Fruit fly (Drosophila melanogaster) whole organism, embryonic: ENCODE results near the gene Ndfip.

Source experiments
- ATbp ChIP-seq: fragments of 200-800 bp; sonication (Bioruptor generic); optimal IDR thresholded peaks from 2 replicates; lab custom pipeline; 2017; ENCODE audit warnings: missing biosample characterization, mild to moderate bottlenecking, missing genetic modification characterization, missing genetic modification reagents
- Adf1 ChIP-seq: fragments of 200-800 bp; sonication (Bioruptor generic); IDR thresholded peaks from 2 replicates; pipeline ENCODE4 v1.3.6; 2022; ENCODE audit warnings: missing biosample characterization, missing genetic modification characterization
- Antp ChIP-seq: fragments of 200-800 bp; sonication (Bioruptor generic); optimal IDR thresholded peaks from 3 replicates; lab custom pipeline; 2016; ENCODE audit warnings: missing biosample characterization, missing genetic modification characterization
- CG10274 ChIP-seq: fragments of 200-800 bp; sonication (Bioruptor generic); optimal IDR thresholded peaks from 3 replicates; lab custom pipeline; 2017; ENCODE audit warnings: missing biosample characterization, mild to moderate bottlenecking, missing genetic modification characterization
- CG11085 ChIP-seq: fragments of 200-800 bp; sonication (Bioruptor generic); IDR thresholded peaks from 2 replicates; pipeline ENCODE4 v1.3.6; 2022; ENCODE audit warnings: missing biosample characterization, missing genetic modification characterization
- CG11247 ChIP-seq: fragments of 200-800 bp; sonication (Bioruptor generic); IDR thresholded peaks from 2 replicates; pipeline ENCODE4 v1.3.6; 2022; ENCODE audit warnings: missing biosample characterization, missing genetic modification characterization
- CG12219 ChIP-seq: fragments of 200-800 bp; sonication (Bioruptor generic); optimal IDR thresholded peaks from 3 replicates; lab custom pipeline; 2018; ENCODE audit warnings: missing biosample characterization, mild to moderate bottlenecking, missing genetic modification characterization
- CG12299 ChIP-seq: fragments of 200-800 bp; sonication (Bioruptor generic); optimal IDR thresholded peaks from 2 replicates; lab custom pipeline; 2018; ENCODE audit warnings: missing biosample characterization, mild to moderate bottlenecking, missing genetic modification characterization
- CG15011 ChIP-seq: fragments of 200-800 bp; sonication (Bioruptor generic); optimal IDR thresholded peaks from 3 replicates; lab custom pipeline; 2018; ENCODE audit warnings: missing biosample characterization, mild to moderate bottlenecking, missing genetic modification characterization
- CG1529 ChIP-seq: fragments of 200-800 bp; sonication (Bioruptor generic); optimal IDR thresholded peaks from 3 replicates; lab custom pipeline; 2018; ENCODE audit warnings: missing biosample characterization, missing genetic modification characterization
- CG15601 ChIP-seq: fragments of 200-800 bp; sonication (Bioruptor generic); optimal IDR thresholded peaks from 3 replicates; lab custom pipeline; 2019; ENCODE audit warnings: missing biosample characterization, mild to moderate bottlenecking, missing genetic modification characterization, moderate library complexity
- CG16779 ChIP-seq: fragments of 200-800 bp; sonication (Bioruptor generic); IDR thresholded peaks from 2 replicates; pipeline ENCODE4 v1.3.6; 2022; ENCODE audit warnings: missing biosample characterization, missing genetic modification characterization
- CG17802 ChIP-seq: fragments of 200-800 bp; sonication (Bioruptor generic); optimal IDR thresholded peaks from 2 replicates; lab custom pipeline; 2018; ENCODE audit warnings: missing biosample characterization, mild to moderate bottlenecking, missing genetic modification characterization, moderate library complexity
- CG2202 ChIP-seq: fragments of 200-800 bp; sonication (Bioruptor generic); optimal IDR thresholded peaks from 2 replicates; lab custom pipeline; 2018; ENCODE audit warnings: missing biosample characterization, mild to moderate bottlenecking, missing genetic modification characterization
- CG2678 ChIP-seq: fragments of 200-800 bp; sonication (Bioruptor generic); optimal IDR thresholded peaks from 3 replicates; lab custom pipeline; 2019; ENCODE audit warnings: missing biosample characterization, mild to moderate bottlenecking, missing genetic modification characterization, moderate library complexity
- CG3281 ChIP-seq: fragments of 200-800 bp; sonication (Bioruptor generic); optimal IDR thresholded peaks from 3 replicates; lab custom pipeline; 2017; ENCODE audit warnings: missing biosample characterization, mild to moderate bottlenecking, missing genetic modification characterization
- CG4424 ChIP-seq: fragments of 200-800 bp; sonication (Bioruptor generic); optimal IDR thresholded peaks from 3 replicates; lab custom pipeline; 2016; ENCODE audit warnings: missing biosample characterization, missing genetic modification characterization
- CG6175 ChIP-seq: fragments of 200-800 bp; sonication (Bioruptor generic); IDR thresholded peaks from 3 replicates; pipeline ENCODE4 v1.3.6; 2022; ENCODE audit warnings: missing biosample characterization, missing genetic modification characterization
- CG6765 ChIP-seq: fragments of 200-800 bp; sonication (Bioruptor generic); optimal IDR thresholded peaks from 3 replicates; lab custom pipeline; 2017; ENCODE audit warnings: missing biosample characterization, mild to moderate bottlenecking, missing genetic modification characterization
- CG7963 ChIP-seq: fragments of 200-800 bp; sonication (Bioruptor generic); IDR thresholded peaks from 3 replicates; pipeline ENCODE4 v1.3.6; 2022; ENCODE audit warnings: missing biosample characterization, missing genetic modification characterization; ENCODE audit not compliant: partially characterized antibody
- CG7987 ChIP-seq: fragments of 200-800 bp; sonication (Bioruptor generic); optimal IDR thresholded peaks from 2 replicates; lab custom pipeline; 2018; ENCODE audit warnings: missing biosample characterization, mild to moderate bottlenecking, missing genetic modification characterization, moderate library complexity
- CG8290 ChIP-seq, 3 experiments: fragments of 200-800 bp; sonication (Bioruptor generic); optimal IDR thresholded peaks; 2 replicates each; lab custom pipeline; 2016 to 2019; ENCODE audit warnings: missing biosample characterization in 3 of 3, missing genetic modification characterization in 3 of 3, mild to moderate bottlenecking in 2 of 3, moderate library complexity in 1 of 3
- D ChIP-seq, 2 experiments: fragments of 200-800 bp in 1 of 2; fragments of >200 bp in 1 of 2; sonication (Bioruptor generic) in 1 of 2; optimal IDR thresholded peaks; 2 replicates in 1 of 2; 3 replicates in 1 of 2; lab custom pipeline; 2017; ENCODE audit warnings: mild to moderate bottlenecking in 1 of 2, missing biosample characterization in 1 of 2, missing genetic modification characterization in 1 of 2, missing genetic modification reagents in 1 of 2
- E2f1 ChIP-seq: fragments of 200-800 bp; sonication (Bioruptor generic); IDR thresholded peaks from 2 replicates; pipeline ENCODE4 v1.3.6; 2022; ENCODE audit warnings: missing biosample characterization, missing genetic modification characterization
- Eip74EF ChIP-seq, 2 experiments: fragments of 200-800 bp in 1 of 2; fragments of >200 bp in 1 of 2; sonication (Bioruptor generic) in 1 of 2; optimal IDR thresholded peaks; 2 replicates each; lab custom pipeline; 2017 to 2019; ENCODE audit warnings: missing biosample characterization in 2 of 2, missing genetic modification characterization in 2 of 2, mild to moderate bottlenecking in 1 of 2, moderate library complexity in 1 of 2
- Fer3 ChIP-seq: fragments of 200-800 bp; sonication (Bioruptor generic); optimal IDR thresholded peaks from 2 replicates; lab custom pipeline; 2018; ENCODE audit warnings: missing biosample characterization, mild to moderate bottlenecking, missing genetic modification characterization, moderate library complexity
- Kr ChIP-seq: fragments of 200-800 bp; sonication (Bioruptor generic); optimal IDR thresholded peaks from 2 replicates; lab custom pipeline; 2017; ENCODE audit warnings: missing biosample characterization, mild to moderate bottlenecking, missing genetic modification characterization
- Med ChIP-seq: fragments of 200-800 bp; sonication (Bioruptor generic); peaks from one replicate; lab custom pipeline; 2016; ENCODE audit warnings: missing biosample characterization, missing genetic modification characterization, mild to moderate bottlenecking, inconsistent platforms, moderate library complexity
- NFAT ChIP-seq: fragments of 200-800 bp; sonication (Bioruptor generic); IDR thresholded peaks from 2 replicates; pipeline ENCODE4 v1.3.6; 2022; ENCODE audit warnings: missing biosample characterization, missing genetic modification characterization
- PHDP ChIP-seq: fragments of 200-800 bp; sonication (Bioruptor generic); optimal IDR thresholded peaks from 3 replicates; lab custom pipeline; 2018; ENCODE audit warnings: missing biosample characterization, mild to moderate bottlenecking, missing genetic modification characterization, moderate library complexity
- Ptx1 ChIP-seq: fragments of 200-800 bp; sonication (Bioruptor generic); IDR thresholded peaks from 2 replicates; pipeline ENCODE4 v1.3.6; 2022; ENCODE audit warnings: missing biosample characterization, missing genetic modification characterization
- Ssrp ChIP-seq: fragments of 200-800 bp; sonication (Bioruptor generic); optimal IDR thresholded peaks from 2 replicates; lab custom pipeline; 2018; ENCODE audit warnings: missing biosample characterization, mild to moderate bottlenecking, missing genetic modification characterization, moderate library complexity
- Taf1 ChIP-seq: fragments of 200-800 bp; sonication (Bioruptor generic); IDR thresholded peaks from 2 replicates; pipeline ENCODE4 v1.3.6; 2022; ENCODE audit warnings: missing biosample characterization, missing genetic modification characterization
- Trl ChIP-seq, 3 experiments: fragments of >200 bp in 2 of 3; fragments of 200-800 bp in 1 of 3; sonication (Bioruptor generic) in 1 of 3; optimal IDR thresholded peaks; 2 replicates in 1 of 3; 3 replicates in 2 of 3; lab custom pipeline; 2016 to 2017; ENCODE audit warnings: missing biosample characterization in 1 of 3, missing genetic modification characterization in 1 of 3
- bcd ChIP-seq: fragments of 200-800 bp; sonication (Bioruptor generic); optimal IDR thresholded peaks from 2 replicates; lab custom pipeline; 2017; ENCODE audit warnings: missing biosample characterization, mild to moderate bottlenecking, missing genetic modification characterization
- gt ChIP-seq: fragments of 200-800 bp; sonication (Bioruptor generic); IDR thresholded peaks from 2 replicates; pipeline ENCODE4 v1.3.6; 2022; ENCODE audit warnings: missing biosample characterization, missing genetic modification characterization
- luna ChIP-seq: fragments of 200-800 bp; sonication (Bioruptor generic); optimal IDR thresholded peaks from 2 replicates; lab custom pipeline; 2016; ENCODE audit warnings: missing biosample characterization, missing genetic modification characterization
- pfk ChIP-seq: fragments of 200-800 bp; sonication (Bioruptor generic); optimal IDR thresholded peaks from 2 replicates; lab custom pipeline; 2018; ENCODE audit warnings: missing biosample characterization, mild to moderate bottlenecking, missing genetic modification characterization, moderate library complexity
- pnt ChIP-seq: fragments of 200-800 bp; sonication (Bioruptor generic); optimal IDR thresholded peaks from 3 replicates; lab custom pipeline; 2016; ENCODE audit warnings: missing biosample characterization, missing genetic modification characterization
- pzg ChIP-seq: fragments of 200-800 bp; sonication (Bioruptor generic); optimal IDR thresholded peaks from 3 replicates; lab custom pipeline; 2018; ENCODE audit warnings: missing biosample characterization, mild to moderate bottlenecking, missing genetic modification characterization, moderate library complexity
- sc ChIP-seq, 3 experiments: fragments of >200 bp in 2 of 3; fragments of 200-800 bp in 1 of 3; sonication (Bioruptor generic) in 1 of 3; optimal IDR thresholded peaks; 2 replicates in 2 of 3; 3 replicates in 1 of 3; lab custom pipeline; 2017; ENCODE audit warnings: mild to moderate bottlenecking in 1 of 3, missing biosample characterization in 1 of 3, missing genetic modification characterization in 1 of 3, missing genetic modification reagents in 1 of 3
- sens ChIP-seq: fragments of 200-800 bp; sonication (Bioruptor generic); peaks from one replicate; lab custom pipeline; 2016; ENCODE audit warnings: missing biosample characterization, missing genetic modification characterization
- sim ChIP-seq: fragments of 200-800 bp; sonication (Bioruptor generic); IDR thresholded peaks from 2 replicates; pipeline ENCODE4 v1.3.6; 2022; ENCODE audit warnings: missing biosample characterization, missing genetic modification characterization
- slou ChIP-seq: fragments of 200-800 bp; sonication (Bioruptor generic); optimal IDR thresholded peaks from 3 replicates; lab custom pipeline; 2016; ENCODE audit warnings: missing biosample characterization, missing genetic modification characterization
- sr ChIP-seq: fragments of 200-800 bp; sonication (Bioruptor generic); IDR thresholded peaks from 3 replicates; pipeline ENCODE4 v1.3.6; 2022; ENCODE audit warnings: missing biosample characterization, missing genetic modification characterization
- vfl ChIP-seq: fragments of 200-800 bp; sonication (Bioruptor generic); optimal IDR thresholded peaks from 2 replicates; lab custom pipeline; 2016; ENCODE audit warnings: missing biosample characterization, missing genetic modification characterization

Gene Ndfip

DNA sequence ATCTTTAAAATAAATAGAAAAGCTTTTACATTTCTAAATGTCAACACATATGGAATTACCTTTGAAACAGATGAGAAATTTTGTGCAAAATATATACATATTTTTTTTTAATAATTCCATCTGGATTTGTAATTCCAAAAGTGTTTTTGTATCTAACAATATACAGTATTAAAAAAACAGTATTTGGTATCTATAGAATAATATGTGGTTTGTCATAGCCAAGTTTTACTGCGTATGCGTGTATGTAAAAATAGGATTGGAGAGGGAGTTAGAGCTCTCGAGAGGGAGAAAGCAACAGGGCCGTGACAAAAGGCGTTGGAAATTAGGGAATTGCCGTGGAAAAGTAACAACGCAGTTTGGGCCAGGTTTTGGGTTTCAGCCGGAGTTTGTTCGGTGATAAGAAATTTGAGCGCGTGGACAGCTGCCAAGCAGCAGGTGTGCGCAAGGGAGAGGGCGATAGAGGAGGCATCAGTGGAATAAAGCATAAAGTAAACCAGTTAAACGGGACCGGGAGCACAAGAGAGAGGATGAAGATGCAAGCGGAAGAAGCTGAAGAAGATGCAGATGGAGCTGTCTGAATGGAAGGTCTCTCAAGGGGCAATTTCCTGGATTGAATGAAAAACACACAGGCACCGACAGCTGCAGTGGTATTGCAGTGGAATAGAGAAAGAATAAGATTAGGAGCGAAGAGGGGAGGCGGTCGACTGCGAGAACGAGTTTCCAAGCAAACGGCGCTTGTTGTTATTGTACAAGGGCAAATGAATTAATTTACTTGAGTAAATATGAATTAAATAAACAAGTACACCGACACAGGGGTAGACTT is 991 bp downstream of the Ndfip start (continued):
- TF ChIP-seq Antp (GFP tag; lab: Kevin White, UChicago) = no peak
- peak; percentile 15 for TF ChIP-seq vfl (GFP tag; lab: Kevin White, UChicago)
- no peak for TF ChIP-seq sc (optimal IDR thresholded peaks at IDR 0.05; lab: Kevin White, UChicago)
- peak; percentile 26 for TF ChIP-seq sc (GFP tag; optimal IDR thresholded peaks at IDR 0.05; lab: Kevin White, UChicago)
- peak; percentile 70; the same call in 2 of the 3 replicates for TF ChIP-seq CG6175 (GFP tag; lab: Robert Waterston, UW)
- no peak for TF ChIP-seq pzg (GFP tag; lab: Kevin White, UChicago)
- TF ChIP-seq CG11085 (GFP tag; lab: Robert Waterston, UW) = 0 out of 2 replicates have a peak, but pooled peaks have one; percentile 25
- peak; percentile 63 for TF ChIP-seq CG1529 (GFP tag; lab: Kevin White, UChicago)
- TF ChIP-seq CG12299 (tag; lab: Kevin White, UChicago) = peak; percentile 48
- peak; percentile 10 for TF ChIP-seq CG10274 (GFP tag; lab: Kevin White, UChicago)
- peak in 1 of 2 experiments; percentile 48 for TF ChIP-seq Eip74EF (GFP tag; optimal IDR thresholded peaks at IDR 0.05; lab: Kevin White, UChicago)
- peak; percentile 74 for TF ChIP-seq Med (GFP tag; lab: Kevin White, UChicago)
- TF ChIP-seq PHDP = peak; percentile 54
- peak; percentile 34 for TF ChIP-seq pfk (GFP tag; lab: Kevin White, UChicago)
- TF ChIP-seq Ptx1 = 0 out of 2 replicates have a peak, but pooled peaks have one; percentile 34
- TF ChIP-seq NFAT (GFP tag; lab: Robert Waterston, UW) = peak; percentile 77; the same call in 1 of the 2 replicates
- peak; percentile 7 for TF ChIP-seq CG8290 (GFP tag; optimal IDR thresholded peaks at IDR 0.05; lab: Kevin White, UChicago)
- TF ChIP-seq CG8290 (tag; optimal IDR thresholded peaks at IDR 0.05; lab: Kevin White, UChicago) = peak in 1 of 2 experiments; percentile 17
- TF ChIP-seq slou (GFP tag; lab: Kevin White, UChicago) = peak; percentile 41
- TF ChIP-seq CG16779 (GFP tag; lab: Robert Waterston, UW) = peak; percentile 78
- TF ChIP-seq Ssrp (tag; lab: Kevin White, UChicago) = peak; percentile 20
- no peak for TF ChIP-seq sim
- TF ChIP-seq CG2678 (tag; lab: Kevin White, UChicago) = peak; percentile 34
- peak; percentile 64; the same call in 1 of the 2 replicates for TF ChIP-seq Taf1
- peak; percentile 12 for TF ChIP-seq CG15601
- peak; percentile 71; the same call in 1 of the 2 replicates for TF ChIP-seq E2f1 (GFP tag; lab: Robert Waterston, UW)
- TF ChIP-seq pnt (GFP tag; lab: Kevin White, UChicago) = peak; percentile 29
- TF ChIP-seq D (optimal IDR thresholded peaks at IDR 0.05; lab: Kevin White, UChicago) = no peak
- TF ChIP-seq D (GFP tag; optimal IDR thresholded peaks at IDR 0.05; lab: Kevin White, UChicago) = peak; percentile 85
- peak; percentile 41 for TF ChIP-seq CG2202 (tag; lab: Kevin White, UChicago)
- peak in 1 of 2 experiments; percentile 17 for TF ChIP-seq Trl (optimal IDR thresholded peaks at IDR 0.05; lab: Kevin White, UChicago)
- peak; percentile 76 for TF ChIP-seq Trl (GFP tag; optimal IDR thresholded peaks at IDR 0.05; lab: Kevin White, UChicago)
- no peak for TF ChIP-seq gt (GFP tag; lab: Robert Waterston, UW)
- peak; percentile 44 for TF ChIP-seq CG4424
- TF ChIP-seq CG3281 (GFP tag; lab: Kevin White, UChicago) = peak; percentile 74
- TF ChIP-seq Adf1 = no peak
- peak; percentile 52 for TF ChIP-seq luna (GFP tag; lab: Kevin White, UChicago)
- peak; percentile 79 for TF ChIP-seq CG7987 (GFP tag; lab: Kevin White, UChicago)
- TF ChIP-seq ATbp (GFP tag; lab: Kevin White, UChicago) = peak; percentile 88
- no peak for TF ChIP-seq CG7963 (GFP tag; lab: Robert Waterston, UW)
- TF ChIP-seq CG17802 = peak; percentile 2
- TF ChIP-seq sr = peak; percentile 69; the same call in 2 of the 3 replicates
- TF ChIP-seq CG11247 = peak; percentile 80
- TF ChIP-seq bcd = peak; percentile 81
- peak; percentile 59 for TF ChIP-seq CG6765
- no peak for TF ChIP-seq CG12219 (GFP tag; lab: Kevin White, UChicago)
- peak; percentile 39 for TF ChIP-seq Fer3 (tag; lab: Kevin White, UChicago)
- peak; percentile 71 for TF ChIP-seq Kr (GFP tag; lab: Kevin White, UChicago)
- TF ChIP-seq sens (GFP tag; lab: Kevin White, UChicago) = peak; percentile 97
- TF ChIP-seq CG15011 = peak; percentile 68
